Worm (Caenorhabditis elegans): ENCODE results near the gene Y105C5B.25.

- no peak for TF ChIP-seq egl-27 (tag; optimal IDR thresholded peaks at IDR 0.05)
- no peak for TF ChIP-seq crh-2 (tag; optimal IDR thresholded peaks at IDR 0.05)
- no peak for TF ChIP-seq ztf-1 (GFP tag; conservative IDR thresholded peaks at IDR 0.05)
- no peak for TF ChIP-seq ztf-11 (tag; optimal IDR thresholded peaks at IDR 0.05)
These were observed 27.4 kb downstream of the Y105C5B.25 start for ce11 chrIV:16119577-16119976.
